Worm (Caenorhabditis elegans): ENCODE data around the gene sinh-1.

sinh-1 gene

DNA sequence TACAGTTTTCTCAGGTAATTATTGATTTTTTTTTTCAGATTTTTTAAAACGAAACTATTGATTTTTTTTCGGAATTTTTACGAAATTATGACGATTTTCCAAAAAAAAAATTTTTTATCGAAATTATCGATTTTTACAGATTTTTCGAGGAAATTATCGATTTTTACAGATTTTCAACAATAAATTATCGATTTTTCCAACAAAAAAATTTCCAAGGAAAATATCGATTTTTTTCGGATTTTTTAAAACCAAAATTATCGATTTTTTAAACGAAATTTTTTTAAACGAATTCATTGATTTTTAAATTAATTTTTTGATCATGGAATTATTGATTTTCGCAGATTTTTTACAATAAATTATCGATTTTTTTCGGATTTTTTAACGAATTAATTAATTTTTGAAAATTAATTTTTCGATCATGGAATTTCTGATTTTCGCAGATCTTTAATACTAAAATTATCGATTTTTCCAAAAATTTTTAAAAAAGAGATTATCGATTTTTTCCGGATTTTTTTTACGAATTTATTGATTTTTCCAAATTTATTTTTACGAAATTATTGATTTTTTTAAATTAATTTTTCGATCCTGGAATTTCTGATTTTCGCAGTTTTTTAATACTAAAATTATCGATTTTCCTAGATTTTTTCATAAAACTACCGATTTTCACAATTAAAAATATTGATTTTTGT lies 27.6 kb downstream of the sinh-1 start:
- TF ChIP-seq unc-120 (tag; optimal IDR thresholded peaks at IDR 0.05; ENCODE audit: poor library complexity, severe bottlenecking), result no peak
- TF ChIP-seq ces-1 (GFP tag; optimal IDR thresholded peaks at IDR 0.05), result peak; percentile 38

DNA sequence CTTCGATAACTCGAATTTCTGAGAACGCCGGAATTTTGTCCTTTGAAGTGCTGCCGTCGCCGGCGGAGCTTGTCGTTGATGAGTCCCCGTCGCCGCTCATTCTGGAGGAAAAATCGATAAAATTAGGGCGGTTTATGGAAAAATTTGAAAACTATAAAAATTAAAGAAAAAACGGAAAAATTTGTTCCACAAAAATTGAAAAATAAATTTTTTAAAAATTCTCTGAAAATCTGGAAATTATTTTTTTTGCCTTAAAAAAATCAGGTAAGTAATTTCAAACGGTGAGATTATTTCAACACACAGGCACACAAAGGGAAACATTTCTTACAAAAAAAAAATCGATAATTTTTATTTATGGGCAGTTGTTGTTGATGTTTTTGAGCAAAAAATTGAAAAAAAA lies 28.4 kb downstream of the sinh-1 start, which contains the start of gene parn-2:
parn-2 (minus strand) TSS at position 101 of the 400 bp plus-strand sequence.
- no peak for TF ChIP-seq elt-3 (tag; optimal IDR thresholded peaks at IDR 0.05)
- no peak for TF ChIP-seq ceh-83 (GFP tag; optimal IDR thresholded peaks at IDR 0.05)
- no peak for TF ChIP-seq lin-32 (GFP tag; optimal IDR thresholded peaks at IDR 0.05)
- TF ChIP-seq ham-2 (GFP tag; optimal IDR thresholded peaks at IDR 0.05), result no peak
- TF ChIP-seq ceh-39 (tag; optimal IDR thresholded peaks at IDR 0.05), result no peak
- TF ChIP-seq cnd-1 (tag; optimal IDR thresholded peaks at IDR 0.05), result no peak
- TF ChIP-seq ceh-43 (GFP tag; optimal IDR thresholded peaks at IDR 0.05), result no peak
- TF ChIP-seq tbx-8 (GFP tag; optimal IDR thresholded peaks at IDR 0.05), result no peak
- no peak for TF ChIP-seq unc-62 (GFP tag; optimal IDR thresholded peaks at IDR 0.05)
- no peak for TF ChIP-seq nhr-237 (tag; optimal IDR thresholded peaks at IDR 0.05)
- TF ChIP-seq unc-120 (tag; optimal IDR thresholded peaks at IDR 0.05; ENCODE audit: poor library complexity, severe bottlenecking), result no peak
- no peak for TF ChIP-seq zip-8 (tag; optimal IDR thresholded peaks at IDR 0.05)
- TF ChIP-seq drap-1 (GFP tag; optimal IDR thresholded peaks at IDR 0.05), result no peak
- no peak for TF ChIP-seq nhr-28 (tag; optimal IDR thresholded peaks at IDR 0.05)
- no peak for TF ChIP-seq blmp-1 (tag; optimal IDR thresholded peaks at IDR 0.05)
- no peak for TF ChIP-seq hlh-1 (tag; optimal IDR thresholded peaks at IDR 0.05)
- TF ChIP-seq elt-1 (tag; optimal IDR thresholded peaks at IDR 0.05; ENCODE audit: borderline replicate concordance, insufficient read depth), result no peak

DNA sequence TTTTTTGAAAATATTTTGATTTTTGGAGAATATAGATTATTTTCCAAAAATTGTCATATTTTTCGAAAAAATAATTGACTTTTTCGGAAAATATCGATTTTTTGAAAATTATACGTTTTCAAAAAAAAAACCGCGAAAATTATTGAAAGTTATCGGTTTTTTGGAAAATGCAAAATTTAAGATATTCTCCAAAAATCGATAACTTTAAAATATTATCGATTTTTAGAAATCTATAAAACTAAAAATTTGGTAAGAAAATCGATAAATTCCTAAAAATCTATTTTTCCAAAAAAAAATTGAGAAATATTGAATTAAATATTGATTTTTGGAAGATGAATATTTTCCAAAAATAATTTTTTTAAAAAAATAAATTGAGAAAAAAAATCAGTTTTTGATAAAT lies 29.0 kb downstream of the sinh-1 start:
- TF ChIP-seq nhr-76 (tag; optimal IDR thresholded peaks at IDR 0.05), result no peak
- TF ChIP-seq elt-3 (tag; optimal IDR thresholded peaks at IDR 0.05), result no peak
- TF ChIP-seq cnd-1 (tag; optimal IDR thresholded peaks at IDR 0.05), result no peak
- TF ChIP-seq ham-2 (GFP tag; optimal IDR thresholded peaks at IDR 0.05), result no peak
- TF ChIP-seq snpc-4 (tag; optimal IDR thresholded peaks at IDR 0.05), result no peak
- TF ChIP-seq tbx-8 (GFP tag; optimal IDR thresholded peaks at IDR 0.05), result no peak
- TF ChIP-seq blmp-1 (tag; optimal IDR thresholded peaks at IDR 0.05), result no peak
- TF ChIP-seq elt-1 (tag; optimal IDR thresholded peaks at IDR 0.05; ENCODE audit: borderline replicate concordance, insufficient read depth), result no peak
- no peak for TF ChIP-seq nhr-2 (tag; optimal IDR thresholded peaks at IDR 0.05)

DNA sequence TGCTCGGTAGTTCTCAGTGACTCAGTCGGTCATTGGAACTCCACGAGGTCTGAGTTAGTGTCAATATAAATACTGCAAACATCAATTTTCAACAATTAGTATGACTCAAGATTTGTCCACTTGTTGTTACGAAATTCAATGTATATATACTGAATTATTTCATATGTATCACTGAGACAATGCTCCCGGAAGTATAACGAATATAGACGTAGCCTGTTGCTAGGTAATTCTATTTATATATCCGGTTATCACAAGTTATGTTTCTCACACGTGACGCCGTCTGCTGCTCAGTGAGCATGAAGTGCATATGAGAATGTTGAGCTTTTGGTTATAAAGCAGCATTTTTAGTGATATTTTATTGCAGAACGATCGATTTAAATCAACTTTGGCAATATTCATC lies 32.4 kb downstream of the sinh-1 start:
- TF ChIP-seq nhr-28 (tag; optimal IDR thresholded peaks at IDR 0.05) (no peak), lin-32 (GFP tag; optimal IDR thresholded peaks at IDR 0.05) (no peak), snpc-4 (tag; optimal IDR thresholded peaks at IDR 0.05) (no peak), M03D4.4 (tag; optimal IDR thresholded peaks at IDR 0.05) (no peak), tbx-8 (GFP tag; optimal IDR thresholded peaks at IDR 0.05) (no peak), zip-8 (tag; optimal IDR thresholded peaks at IDR 0.05) (no peak), lin-13 (tag; optimal IDR thresholded peaks at IDR 0.05) (no peak), elt-1 (tag; optimal IDR thresholded peaks at IDR 0.05; ENCODE audit: borderline replicate concordance, insufficient read depth) (no peak), sem-2 (GFP tag; optimal IDR thresholded peaks at IDR 0.05) (no peak), bed-3 (GFP tag; optimal IDR thresholded peaks at IDR 0.05) (no peak), ceh-43 (GFP tag; optimal IDR thresholded peaks at IDR 0.05) (no peak)

DNA sequence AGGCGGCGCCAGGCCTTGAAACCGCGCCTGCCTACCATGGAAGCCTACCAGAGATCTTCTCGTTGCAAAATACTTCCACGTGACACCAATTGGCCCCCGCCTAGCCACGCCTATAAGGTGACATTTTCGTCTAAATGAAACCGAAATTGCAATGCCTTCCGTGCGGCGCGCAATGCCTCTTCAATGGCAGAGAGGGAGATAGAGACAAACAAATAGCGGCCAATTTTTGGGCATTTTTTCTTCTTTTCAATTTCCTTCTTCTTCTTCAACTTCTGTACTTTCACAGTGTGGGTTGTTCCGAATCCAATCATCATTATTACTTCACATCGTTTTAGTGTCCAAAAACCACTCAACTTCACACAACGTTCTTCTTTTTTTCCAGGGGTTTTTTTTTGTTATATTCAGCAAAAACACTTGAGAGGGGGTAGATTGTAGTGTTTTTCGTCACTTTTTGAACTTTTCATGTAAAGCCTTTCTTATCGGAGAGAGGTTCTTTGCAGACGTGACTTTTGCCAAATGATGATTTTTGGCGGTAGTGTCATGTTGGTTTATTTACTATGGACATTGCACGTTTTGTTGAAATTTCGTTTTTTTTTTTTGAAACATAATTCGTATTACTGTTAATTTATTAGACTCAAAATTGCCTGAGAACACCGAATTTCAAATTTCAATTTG lies 33.2 kb downstream of the sinh-1 start:
- TF ChIP-seq M03D4.4 (tag; optimal IDR thresholded peaks at IDR 0.05), result no peak
- TF ChIP-seq blmp-1 (tag; optimal IDR thresholded peaks at IDR 0.05), result no peak
- TF ChIP-seq lin-13 (tag; optimal IDR thresholded peaks at IDR 0.05), result no peak
- no peak for TF ChIP-seq hlh-1 (tag; optimal IDR thresholded peaks at IDR 0.05)
- no peak for TF ChIP-seq lin-32 (GFP tag; optimal IDR thresholded peaks at IDR 0.05)
- no peak for TF ChIP-seq nhr-76 (tag; optimal IDR thresholded peaks at IDR 0.05)
- TF ChIP-seq cnd-1 (tag; optimal IDR thresholded peaks at IDR 0.05), result no peak
- no peak for TF ChIP-seq mep-1 (tag; optimal IDR thresholded peaks at IDR 0.05)
- no peak for TF ChIP-seq zip-8 (tag; optimal IDR thresholded peaks at IDR 0.05)
- TF ChIP-seq elt-3 (tag; optimal IDR thresholded peaks at IDR 0.05), result no peak
- no peak for TF ChIP-seq sem-2 (GFP tag; optimal IDR thresholded peaks at IDR 0.05)
- TF ChIP-seq sptf-1 (tag; optimal IDR thresholded peaks at IDR 0.05), result no peak
